Fruit fly (Drosophila melanogaster) whole organism, wandering third instar larva: ENCODE measurements around the gene Gbeta5.

ENCODE experiments used
- Abd-B ChIP-seq: fragments of >200 bp; optimal IDR thresholded peaks from 2 replicates; lab custom pipeline; 2017; ENCODE audit warnings: missing biosample characterization, missing genetic modification characterization
- CrebA ChIP-seq: fragments of 200-800 bp; sonication (Bioruptor generic); optimal IDR thresholded peaks from 2 replicates; lab custom pipeline; 2016; ENCODE audit warnings: missing biosample characterization, mild to moderate bottlenecking, missing genetic modification characterization, borderline replicate concordance
- Dfd ChIP-seq: fragments of >200 bp; optimal IDR thresholded peaks from 2 replicates; lab custom pipeline; 2017; ENCODE audit warnings: missing biosample characterization, missing genetic modification characterization
- Dif ChIP-seq: fragments of 200-275, 200-300 bp; sonication (Bioruptor generic); optimal IDR thresholded peaks from 2 replicates; lab custom pipeline; 2018; ENCODE audit warnings: missing biosample characterization, missing genetic modification characterization; ENCODE audit not compliant: partially characterized antibody
- GATAd ChIP-seq: sonication (Bioruptor generic); optimal IDR thresholded peaks from 2 replicates; lab custom pipeline; 2016; ENCODE audit warnings: missing biosample characterization, missing genetic modification characterization
- HLH106 ChIP-seq: fragments of 200-800 bp; optimal IDR thresholded peaks from 3 replicates; lab custom pipeline; 2019; ENCODE audit warnings: missing biosample characterization, mild to moderate bottlenecking, missing genetic modification characterization, moderate library complexity
- Hnf4 ChIP-seq: fragments of 200-800 bp; sonication (Bioruptor generic); optimal IDR thresholded peaks from 2 replicates; lab custom pipeline; 2016; ENCODE audit warnings: missing biosample characterization, mild to moderate bottlenecking, missing genetic modification characterization
- Hr78 ChIP-seq: fragments of >200 bp; optimal IDR thresholded peaks from 2 replicates; lab custom pipeline; 2017; ENCODE audit warnings: missing biosample characterization, missing genetic modification characterization
- Jra ChIP-seq: sonication (Bioruptor generic); optimal IDR thresholded peaks from 2 replicates; lab custom pipeline; 2016; ENCODE audit warnings: missing biosample characterization, missing genetic modification characterization
- Mio ChIP-seq: sonication (Bioruptor generic); optimal IDR thresholded peaks from 2 replicates; lab custom pipeline; 2016; ENCODE audit warnings: missing biosample characterization, missing genetic modification characterization
- Myc ChIP-seq: fragments of >200 bp; optimal IDR thresholded peaks from 2 replicates; lab custom pipeline; 2017
- N ChIP-seq: fragments of >200 bp; optimal IDR thresholded peaks from 2 replicates; lab custom pipeline; 2018; ENCODE audit warnings: missing biosample characterization, missing external identifiers, missing genetic modification characterization
- OdsH ChIP-seq: fragments of 200-800 bp; sonication (Bioruptor generic); optimal IDR thresholded peaks from 2 replicates; lab custom pipeline; 2016; ENCODE audit warnings: missing biosample characterization, mild to moderate bottlenecking, missing genetic modification characterization
- Sp1 ChIP-seq: fragments of 200-800 bp; sonication (Bioruptor generic); optimal IDR thresholded peaks from 3 replicates; lab custom pipeline; 2019; ENCODE audit warnings: missing biosample characterization, mild to moderate bottlenecking, missing genetic modification characterization, moderate library complexity
- br ChIP-seq: fragments of 200-800 bp; sonication (Bioruptor generic); optimal IDR thresholded peaks from 2 replicates; lab custom pipeline; 2016; ENCODE audit warnings: missing biosample characterization, missing genetic modification characterization
- dmrt93B ChIP-seq: fragments of 200-800 bp; sonication (Bioruptor generic); optimal IDR thresholded peaks from 2 replicates; lab custom pipeline; 2018; ENCODE audit warnings: missing biosample characterization, mild to moderate bottlenecking, missing genetic modification characterization
- ey ChIP-seq: fragments of 200-800 bp; sonication (Bioruptor generic); optimal IDR thresholded peaks from 2 replicates; lab custom pipeline; 2016; ENCODE audit warnings: missing biosample characterization, missing genetic modification characterization
- foxo ChIP-seq, 2 experiments: fragments of 200-800 bp; sonication (Bioruptor generic); optimal IDR thresholded peaks; 2 replicates in 1 of 2; 3 replicates in 1 of 2; lab custom pipeline; 2016 to 2017; ENCODE audit warnings: missing biosample characterization in 2 of 2, missing genetic modification characterization in 2 of 2
- fru ChIP-seq: fragments of 200-800 bp; sonication (Bioruptor generic); optimal IDR thresholded peaks from 3 replicates; lab custom pipeline; 2016; ENCODE audit warnings: missing biosample characterization, mild to moderate bottlenecking, missing genetic modification characterization
- h ChIP-seq: fragments of 200-800 bp; sonication (Bioruptor generic); optimal IDR thresholded peaks from 3 replicates; lab custom pipeline; 2016; ENCODE audit warnings: missing biosample characterization, mild to moderate bottlenecking, missing genetic modification characterization
- jim ChIP-seq: fragments of 175-275, 200-325 bp; sonication (Bioruptor generic); optimal IDR thresholded peaks from 2 replicates; lab custom pipeline; 2016; ENCODE audit warnings: missing biosample characterization, mild to moderate bottlenecking, missing genetic modification characterization
- lola ChIP-seq: fragments of >200 bp; optimal IDR thresholded peaks from 2 replicates; lab custom pipeline; 2017; ENCODE audit warnings: missing biosample characterization, missing genetic modification characterization
- pan ChIP-seq: fragments of >200 bp; optimal IDR thresholded peaks from 2 replicates; lab custom pipeline; 2017
- psq ChIP-seq: fragments of 200-800 bp; sonication (Bioruptor generic); optimal IDR thresholded peaks from 3 replicates; lab custom pipeline; 2017; ENCODE audit warnings: missing biosample characterization, mild to moderate bottlenecking, missing genetic modification characterization, moderate library complexity
- rgr ChIP-seq: fragments of 200-800 bp; sonication (Bioruptor generic); optimal IDR thresholded peaks from 3 replicates; lab custom pipeline; 2016; ENCODE audit warnings: missing biosample characterization, mild to moderate bottlenecking, missing genetic modification characterization
- sage ChIP-seq: fragments of 200-800 bp; sonication (Bioruptor generic); optimal IDR thresholded peaks from 2 replicates; lab custom pipeline; 2016; ENCODE audit warnings: missing biosample characterization, mild to moderate bottlenecking, missing genetic modification characterization
- sv ChIP-seq: fragments of 200-800 bp; sonication (Bioruptor generic); optimal IDR thresholded peaks from 3 replicates; lab custom pipeline; 2016; ENCODE audit warnings: missing biosample characterization, missing genetic modification characterization
- usp ChIP-seq: fragments of >200 bp; optimal IDR thresholded peaks from 2 replicates; lab custom pipeline; 2017; ENCODE audit warnings: missing biosample characterization, missing genetic modification characterization
- woc ChIP-seq: sonication (Bioruptor generic); optimal IDR thresholded peaks from 2 replicates; lab custom pipeline; 2016; ENCODE audit warnings: missing biosample characterization, mild to moderate bottlenecking, missing genetic modification characterization

Gbeta5 gene

dm6 chrX:8135420-8135874 is 16.6 kb downstream of the Gbeta5 start, which contains the start of the genes cyr and CG2120:
Gene cyr (minus strand): TSS chrX:8135713.
Gene CG2120 (plus strand): TSS chrX:8135824.
- TF ChIP-seq usp (GFP tag; lab: Kevin White, UChicago) (no peak), GATAd (GFP tag; lab: Kevin White, UChicago) (no peak), psq (no peak), N (no peak), sv (no peak), sage (GFP tag; lab: Kevin White, UChicago) (no peak)

dm6 chrX:8131693-8132313 is 20.3 kb downstream of the Gbeta5 start, which contains the start of gene CG10958:
Gene CG10958 (plus strand): TSS chrX:8132285.
- TF ChIP-seq fru: peak; percentile 65
- TF ChIP-seq sv: no peak
- peak in 1 of 2 experiments; percentile 81 for TF ChIP-seq foxo (GFP tag; optimal IDR thresholded peaks at IDR 0.05; lab: Kevin White, UChicago)
- peak; percentile 77 for TF ChIP-seq rgr (GFP tag; lab: Kevin White, UChicago)
- no peak for TF ChIP-seq N
- TF ChIP-seq CrebA (GFP tag; lab: Kevin White, UChicago): no peak
- peak; percentile 67 for TF ChIP-seq psq
- TF ChIP-seq Dfd (GFP tag; lab: Kevin White, UChicago): no peak
- peak; percentile 76 for TF ChIP-seq Hnf4 (GFP tag; lab: Kevin White, UChicago)
- peak; percentile 32 for TF ChIP-seq sage (GFP tag; lab: Kevin White, UChicago)
- peak; percentile 54 for TF ChIP-seq Sp1 (GFP tag; lab: Kevin White, UChicago)
- TF ChIP-seq h (GFP tag; lab: Kevin White, UChicago): peak; percentile 79
- peak; percentile 23 for TF ChIP-seq Myc (lab: Kevin White, UChicago)
- peak; percentile 52 for TF ChIP-seq Jra (GFP tag; lab: Kevin White, UChicago)
- peak; percentile 75 for TF ChIP-seq OdsH (GFP tag; lab: Kevin White, UChicago)
- peak; percentile 47 for TF ChIP-seq HLH106 (tag; lab: Kevin White, UChicago)
- peak; percentile 35 for TF ChIP-seq GATAd (GFP tag; lab: Kevin White, UChicago)
- TF ChIP-seq Abd-B: no peak
- no peak for TF ChIP-seq dmrt93B (GFP tag; lab: Kevin White, UChicago)
- no peak for TF ChIP-seq Mio (GFP tag; lab: Kevin White, UChicago)
- TF ChIP-seq br (GFP tag; lab: Kevin White, UChicago): peak; percentile 60
- peak; percentile 46 for TF ChIP-seq ey

DNA sequence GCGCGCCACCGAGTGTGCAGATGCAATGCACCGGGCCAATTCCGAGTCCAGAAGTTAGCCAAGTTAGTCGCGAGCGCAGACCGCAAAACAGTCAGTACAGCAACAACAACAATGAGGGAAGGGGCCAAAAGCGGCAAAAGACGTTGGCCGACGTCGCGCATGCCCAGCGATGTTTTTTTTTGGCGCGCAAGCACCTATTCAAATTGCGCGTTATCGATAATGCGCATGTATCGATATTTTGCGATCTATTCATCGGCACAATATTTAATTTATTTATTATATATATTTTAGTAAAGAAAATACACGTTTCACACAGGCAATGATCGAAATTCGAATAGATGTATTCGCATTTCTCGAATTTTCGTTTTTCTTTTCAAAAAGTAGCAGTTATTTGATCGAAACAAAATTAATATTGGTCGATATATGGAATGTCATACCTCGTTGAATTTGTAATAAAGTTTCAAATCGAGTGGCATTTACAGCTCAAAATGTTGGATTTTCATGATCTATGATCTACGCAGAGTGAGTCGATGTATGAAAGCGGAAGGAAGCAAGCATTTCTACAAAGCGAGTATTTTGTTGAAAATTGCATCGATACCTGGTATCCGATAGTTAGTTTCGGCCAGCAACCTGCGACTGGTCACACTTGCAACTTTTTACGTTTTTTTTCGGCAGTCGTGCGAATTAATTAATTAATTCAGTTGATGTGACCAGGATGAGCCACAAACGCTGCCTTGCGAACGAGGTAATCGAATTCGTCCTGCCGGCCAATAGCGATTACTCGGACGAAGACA is 22.7 kb downstream of the Gbeta5 start, which contains the start of gene CG2116:
Gene CG2116, plus strand, starts transcription at position 609 of the 794 bp plus-strand sequence.
- peak; percentile 3 for TF ChIP-seq h (GFP tag; lab: Kevin White, UChicago)
- no peak for TF ChIP-seq lola (GFP tag; lab: Kevin White, UChicago)
- peak; percentile 13 for TF ChIP-seq Sp1 (GFP tag; lab: Kevin White, UChicago)
- peak; percentile 1 for TF ChIP-seq HLH106 (tag; lab: Kevin White, UChicago)
- no peak for TF ChIP-seq sv
- TF ChIP-seq woc (GFP tag; lab: Kevin White, UChicago): no peak
- peak; percentile 1 for TF ChIP-seq Myc (lab: Kevin White, UChicago)
- TF ChIP-seq, all 38 proteins: peak for 4

DNA sequence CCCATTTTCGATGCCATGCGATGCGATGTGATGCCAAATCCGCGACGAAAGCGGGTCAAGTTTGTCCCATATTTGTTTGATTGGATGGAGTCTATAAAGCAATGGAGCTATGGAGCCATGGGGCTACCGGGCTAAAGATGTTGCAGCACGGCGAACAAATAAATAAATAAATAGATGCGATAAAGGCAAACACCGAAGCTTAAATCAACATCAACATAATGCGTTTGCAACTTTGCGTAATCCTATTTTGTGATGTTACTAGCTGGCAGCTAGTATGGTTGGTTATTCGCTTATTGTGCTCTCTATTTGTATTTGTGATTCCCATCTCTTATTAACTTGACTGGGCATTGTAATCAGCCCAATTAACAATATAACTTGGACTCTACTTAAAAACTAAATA is 23.9 kb downstream of the Gbeta5 start:
- TF ChIP-seq jim (GFP tag; lab: Kevin White, UChicago) (no peak), h (GFP tag; lab: Kevin White, UChicago) (no peak), Hnf4 (GFP tag; lab: Kevin White, UChicago) (no peak), Abd-B (no peak), psq (no peak), Mio (GFP tag; lab: Kevin White, UChicago) (no peak), Dif (no peak)

- TF ChIP-seq Sp1 (GFP tag; lab: Kevin White, UChicago): no peak
- TF ChIP-seq sv: peak; percentile 9
Observed at dm6 chrX:8126149-8126548, 25.9 kb downstream of the Gbeta5 start.

DNA sequence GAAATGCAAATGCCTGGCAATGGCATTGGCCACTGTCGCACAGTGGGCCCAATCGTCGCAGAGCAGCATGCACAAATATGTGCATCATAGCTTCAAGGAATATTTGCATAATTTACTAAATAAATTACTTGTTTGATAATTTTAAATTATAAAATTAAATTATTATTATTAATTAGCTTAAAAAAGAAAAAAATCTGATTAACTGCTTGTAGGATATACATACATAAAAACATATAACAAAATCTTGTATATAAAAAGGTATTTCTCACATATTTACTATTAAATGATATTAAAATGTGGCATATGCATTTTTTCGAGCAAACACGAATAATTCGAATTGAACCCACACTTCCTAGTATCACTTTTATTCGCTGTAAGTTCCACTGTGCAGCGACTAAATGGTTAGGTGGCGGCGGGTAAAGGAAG is 26.8 kb downstream of the Gbeta5 start:
- TF ChIP-seq Hr78 (GFP tag; lab: Kevin White, UChicago) (no peak), fru (no peak), pan (lab: Kevin White, UChicago) (no peak)
